Fruit fly (Drosophila melanogaster) whole organism, embryonic: ENCODE measurements around the gene RpS14a.
A peak's percentile ranks its signal among the peaks of the same experiment; 100 is the strongest.

Source experiments
- Bgb ChIP-seq: fragments of 200-800 bp; sonication (Bioruptor generic); IDR thresholded peaks from 2 replicates; pipeline ENCODE4 v1.3.6; 2022; ENCODE audit warnings: missing biosample characterization, missing genetic modification characterization; ENCODE audit not compliant: partially characterized antibody
- CG10565 ChIP-seq: fragments of 200-800 bp; sonication (Bioruptor generic); optimal IDR thresholded peaks from 3 replicates; lab custom pipeline; 2016; ENCODE audit warnings: missing biosample characterization, mild to moderate bottlenecking, missing genetic modification characterization
- CG11398 ChIP-seq: fragments of 200-800 bp; sonication (Bioruptor generic); optimal IDR thresholded peaks from 2 replicates; lab custom pipeline; 2016; ENCODE audit warnings: missing biosample characterization, missing genetic modification characterization
- CG12104 ChIP-seq: fragments of 200-800 bp; sonication (Bioruptor generic); optimal IDR thresholded peaks from 3 replicates; lab custom pipeline; 2016; ENCODE audit warnings: missing biosample characterization, missing genetic modification characterization
- CG13287 ChIP-seq: fragments of 200-800 bp; sonication (Bioruptor generic); IDR thresholded peaks from 2 replicates; pipeline ENCODE4 v1.3.6; 2022; ENCODE audit warnings: missing biosample characterization, missing genetic modification characterization; ENCODE audit not compliant: partially characterized antibody
- CG13296 ChIP-seq: fragments of 200-800 bp; sonication (Bioruptor generic); optimal IDR thresholded peaks from 3 replicates; lab custom pipeline; 2018; ENCODE audit warnings: missing biosample characterization, mild to moderate bottlenecking, missing genetic modification characterization
- CG14050 ChIP-seq: fragments of 200-800 bp; sonication (Bioruptor generic); IDR thresholded peaks from 3 replicates; pipeline ENCODE4 v1.3.6; 2022; ENCODE audit warnings: missing biosample characterization, missing genetic modification characterization
- CG1529 ChIP-seq: fragments of 200-800 bp; sonication (Bioruptor generic); optimal IDR thresholded peaks from 3 replicates; lab custom pipeline; 2018; ENCODE audit warnings: missing biosample characterization, missing genetic modification characterization
- CG15696 ChIP-seq: fragments of 200-800 bp; sonication (Bioruptor generic); optimal IDR thresholded peaks from 2 replicates; lab custom pipeline; 2019; ENCODE audit warnings: missing biosample characterization, mild to moderate bottlenecking, missing genetic modification characterization, moderate library complexity
- CG17802 ChIP-seq: fragments of 200-800 bp; sonication (Bioruptor generic); optimal IDR thresholded peaks from 2 replicates; lab custom pipeline; 2018; ENCODE audit warnings: missing biosample characterization, mild to moderate bottlenecking, missing genetic modification characterization, moderate library complexity
- CG17829 ChIP-seq: fragments of 200-800 bp; optimal IDR thresholded peaks from 2 replicates; lab custom pipeline; 2019; ENCODE audit warnings: missing biosample characterization, mild to moderate bottlenecking, missing genetic modification characterization, moderate library complexity
- CG18619 ChIP-seq: fragments of 200-800 bp; sonication (Bioruptor generic); optimal IDR thresholded peaks from 3 replicates; lab custom pipeline; 2017; ENCODE audit warnings: missing biosample characterization, mild to moderate bottlenecking, missing genetic modification characterization
- CG30403 ChIP-seq: fragments of 200-800 bp; sonication (Bioruptor generic); optimal IDR thresholded peaks from 3 replicates; lab custom pipeline; 2016; ENCODE audit warnings: missing biosample characterization, missing genetic modification characterization
- CG32532 ChIP-seq: fragments of 200-800 bp; sonication (Bioruptor generic); IDR thresholded peaks from 2 replicates; pipeline ENCODE4 v1.3.6; 2022; ENCODE audit warnings: missing biosample characterization, missing genetic modification characterization
- CG33557 ChIP-seq: fragments of 200-800 bp; sonication (Bioruptor generic); optimal IDR thresholded peaks from 2 replicates; lab custom pipeline; 2019; ENCODE audit warnings: missing biosample characterization, mild to moderate bottlenecking, missing genetic modification characterization, moderate library complexity
- CG34422 ChIP-seq: fragments of 200-800 bp; sonication (Bioruptor generic); IDR thresholded peaks from 3 replicates; pipeline ENCODE4 v1.3.6; 2022; ENCODE audit warnings: missing biosample characterization, missing genetic modification characterization
- CG6683 ChIP-seq: fragments of 200-800 bp; sonication (Bioruptor generic); optimal IDR thresholded peaks from 2 replicates; lab custom pipeline; 2017; ENCODE audit warnings: missing biosample characterization, mild to moderate bottlenecking, missing genetic modification characterization, missing genetic modification reagents
- CG6765 ChIP-seq: fragments of 200-800 bp; sonication (Bioruptor generic); optimal IDR thresholded peaks from 3 replicates; lab custom pipeline; 2017; ENCODE audit warnings: missing biosample characterization, mild to moderate bottlenecking, missing genetic modification characterization
- CG8944 ChIP-seq: fragments of 200-800 bp; sonication (Bioruptor generic); optimal IDR thresholded peaks from 3 replicates; lab custom pipeline; 2016; ENCODE audit warnings: missing biosample characterization, missing genetic modification characterization
- Fer1 ChIP-seq: fragments of 200-800 bp; sonication (Bioruptor generic); optimal IDR thresholded peaks from 2 replicates; lab custom pipeline; 2017; ENCODE audit warnings: missing biosample characterization, mild to moderate bottlenecking, missing genetic modification characterization
- GATAe ChIP-seq: fragments of 200-800 bp; sonication (Bioruptor generic); conservative IDR thresholded peaks from 2 replicates; pipeline ENCODE4 v1.3.6; 2022; ENCODE audit warnings: missing biosample characterization, missing genetic modification characterization
- H2.0 ChIP-seq: fragments of 200-800 bp; sonication (Bioruptor generic); IDR thresholded peaks from 2 replicates; pipeline ENCODE4 v1.3.6; 2022; ENCODE audit warnings: missing biosample characterization, missing genetic modification characterization
- Hand ChIP-seq: fragments of 200-800 bp; sonication (Bioruptor generic); optimal IDR thresholded peaks from 2 replicates; lab custom pipeline; 2017; ENCODE audit warnings: mild to moderate bottlenecking, missing biosample characterization, missing genetic modification reagents, missing genetic modification characterization
- Lim3 ChIP-seq: fragments of 200-800 bp; sonication (Bioruptor generic); IDR thresholded peaks from 2 replicates; pipeline ENCODE4 v1.3.6; 2022; ENCODE audit warnings: missing biosample characterization, missing genetic modification characterization
- MESR4 ChIP-seq: fragments of 200-800 bp; sonication (Bioruptor generic); optimal IDR thresholded peaks from 2 replicates; lab custom pipeline; 2018; ENCODE audit warnings: missing biosample characterization, mild to moderate bottlenecking, missing genetic modification characterization, moderate library complexity
- Med ChIP-seq: fragments of 200-800 bp; sonication (Bioruptor generic); peaks from one replicate; lab custom pipeline; 2016; ENCODE audit warnings: missing biosample characterization, missing genetic modification characterization, mild to moderate bottlenecking, inconsistent platforms, moderate library complexity
- NK7.1 ChIP-seq: fragments of 200-800 bp; sonication (Bioruptor generic); optimal IDR thresholded peaks from 3 replicates; lab custom pipeline; 2016; ENCODE audit warnings: missing biosample characterization, missing genetic modification characterization
- Nf-YB ChIP-seq: fragments of 200-800 bp; sonication (Bioruptor generic); optimal IDR thresholded peaks from 3 replicates; lab custom pipeline; 2019; ENCODE audit warnings: missing biosample characterization, mild to moderate bottlenecking, missing genetic modification characterization, moderate library complexity
- NfI ChIP-seq: fragments of 200-800 bp; sonication (Bioruptor generic); optimal IDR thresholded peaks from 3 replicates; lab custom pipeline; 2018; ENCODE audit warnings: missing biosample characterization, mild to moderate bottlenecking, missing genetic modification characterization, moderate library complexity
- Opbp ChIP-seq: fragments of 200-800 bp; sonication (Bioruptor generic); IDR thresholded peaks from 3 replicates; pipeline ENCODE4 v1.3.6; 2022; ENCODE audit warnings: missing biosample characterization, missing genetic modification characterization; ENCODE audit not compliant: partially characterized antibody
- Pdp1 ChIP-seq, 2 experiments: fragments of 200-800 bp; sonication (Bioruptor generic); optimal IDR thresholded peaks; 3 replicates each; lab custom pipeline; 2016; ENCODE audit warnings: missing biosample characterization in 2 of 2, missing genetic modification characterization in 2 of 2, mild to moderate bottlenecking in 1 of 2, moderate library complexity in 1 of 2
- Rfx ChIP-seq: fragments of 200-800 bp; sonication (Bioruptor generic); IDR thresholded peaks from 2 replicates; pipeline ENCODE4 v1.3.6; 2022; ENCODE audit warnings: missing biosample characterization, missing genetic modification characterization
- Side ChIP-seq: fragments of 200-800 bp; sonication (Bioruptor generic); optimal IDR thresholded peaks from 2 replicates; lab custom pipeline; 2016; ENCODE audit warnings: missing biosample characterization, missing genetic modification characterization
- Sox100B ChIP-seq: fragments of 200-800 bp; sonication (Bioruptor generic); optimal IDR thresholded peaks from 3 replicates; lab custom pipeline; 2018; ENCODE audit warnings: missing biosample characterization, mild to moderate bottlenecking, missing genetic modification characterization
- cas ChIP-seq: fragments of 200-800 bp; sonication (Bioruptor generic); IDR thresholded peaks from 2 replicates; pipeline ENCODE4 v1.3.6; 2022; ENCODE audit warnings: missing biosample characterization, missing genetic modification characterization
- dati ChIP-seq: fragments of 200-800 bp; sonication (Bioruptor generic); IDR thresholded peaks from 2 replicates; pipeline ENCODE4 v1.3.6; 2022; ENCODE audit warnings: missing biosample characterization, missing genetic modification characterization
- dm ChIP-seq: fragments of 200-800 bp; sonication (Bioruptor generic); optimal IDR thresholded peaks from 3 replicates; lab custom pipeline; 2016; ENCODE audit warnings: missing biosample characterization, missing genetic modification characterization
- exex ChIP-seq: fragments of 200-800 bp; sonication (Bioruptor generic); optimal IDR thresholded peaks from 4 replicates; lab custom pipeline; 2018; ENCODE audit warnings: missing biosample characterization, mild to moderate bottlenecking, missing genetic modification characterization, moderate library complexity
- fd96Cb ChIP-seq: fragments of 200-800 bp; sonication (Bioruptor generic); optimal IDR thresholded peaks from 2 replicates; lab custom pipeline; 2018; ENCODE audit warnings: missing biosample characterization, mild to moderate bottlenecking, missing genetic modification characterization, moderate library complexity
- gt ChIP-seq: fragments of 200-800 bp; sonication (Bioruptor generic); IDR thresholded peaks from 2 replicates; pipeline ENCODE4 v1.3.6; 2022; ENCODE audit warnings: missing biosample characterization, missing genetic modification characterization
- ham ChIP-seq: fragments of 200-800 bp; sonication (Bioruptor generic); IDR thresholded peaks from 2 replicates; pipeline ENCODE4 v1.3.6; 2022; ENCODE audit warnings: missing biosample characterization, missing genetic modification characterization
- hbn ChIP-seq: fragments of 200-800 bp; sonication (Bioruptor generic); IDR thresholded peaks from 2 replicates; pipeline ENCODE4 v1.3.6; 2022; ENCODE audit warnings: missing biosample characterization, missing genetic modification characterization; ENCODE audit not compliant: partially characterized antibody
- klu ChIP-seq: fragments of 200-800 bp; sonication (Bioruptor generic); IDR thresholded peaks from 2 replicates; pipeline ENCODE4 v1.3.6; 2022; ENCODE audit warnings: missing biosample characterization, missing genetic modification characterization
- peb ChIP-seq: fragments of 200-800 bp; sonication (Bioruptor generic); IDR thresholded peaks from 2 replicates; pipeline ENCODE4 v1.3.6; 2022; ENCODE audit warnings: missing biosample characterization, missing genetic modification characterization
- pros ChIP-seq: fragments of 200-800 bp; sonication (Bioruptor generic); optimal IDR thresholded peaks from 3 replicates; lab custom pipeline; 2019; ENCODE audit warnings: missing biosample characterization, mild to moderate bottlenecking, missing genetic modification characterization, moderate library complexity
- schlank ChIP-seq: fragments of 200-800 bp; sonication (Bioruptor generic); optimal IDR thresholded peaks from 2 replicates; lab custom pipeline; 2018; ENCODE audit warnings: missing biosample characterization, mild to moderate bottlenecking, missing genetic modification characterization
- scrt ChIP-seq: fragments of 200-800 bp; sonication (Bioruptor generic); optimal IDR thresholded peaks from 2 replicates; lab custom pipeline; 2018; ENCODE audit warnings: missing biosample characterization, mild to moderate bottlenecking, missing genetic modification characterization, moderate library complexity
- slbo ChIP-seq: fragments of 200-800 bp; sonication (Bioruptor generic); IDR thresholded peaks from 2 replicates; pipeline ENCODE4 v1.3.6; 2022; ENCODE audit warnings: missing biosample characterization, missing genetic modification characterization
- slou ChIP-seq: fragments of 200-800 bp; sonication (Bioruptor generic); optimal IDR thresholded peaks from 3 replicates; lab custom pipeline; 2016; ENCODE audit warnings: missing biosample characterization, missing genetic modification characterization
- wor ChIP-seq: fragments of 200-800 bp; sonication (Bioruptor generic); IDR thresholded peaks from 2 replicates; pipeline ENCODE4 v1.3.6; 2022; ENCODE audit warnings: missing biosample characterization, missing genetic modification characterization
- yki ChIP-seq: fragments of >200 bp; optimal IDR thresholded peaks from 3 replicates; lab custom pipeline; 2018

The RpS14a gene

DNA sequence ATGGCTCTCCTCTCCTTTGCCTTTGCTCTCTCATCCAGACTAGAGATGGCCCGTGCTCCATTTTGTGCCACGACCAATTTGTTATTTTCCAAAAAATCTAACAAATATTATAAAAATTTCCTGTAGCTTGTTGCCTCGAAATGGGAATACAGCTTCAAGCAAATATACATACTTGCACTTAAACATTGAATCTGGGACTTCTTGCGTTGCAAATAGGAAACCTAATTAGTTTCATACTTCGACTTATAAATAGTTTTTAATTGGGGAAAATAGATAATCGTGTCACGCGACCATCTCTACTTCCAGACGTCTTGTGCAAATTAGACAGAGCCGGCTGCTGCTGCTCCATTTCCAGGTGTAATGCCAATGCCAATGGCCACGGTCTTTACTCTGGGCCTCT lies 36.9 kb downstream of the RpS14a start (continued):
- TF ChIP-seq Pdp1 (GFP tag; optimal IDR thresholded peaks at IDR 0.05; lab: Kevin White, UChicago) (peak; percentile 10 to 31), CG30403 (GFP tag; lab: Kevin White, UChicago) (peak; percentile 49), gt (no peak), CG11398 (GFP tag; lab: Kevin White, UChicago) (no peak), Nf-YB (GFP tag; lab: Kevin White, UChicago) (no peak), CG15696 (peak; percentile 62), CG6683 (GFP tag; lab: Kevin White, UChicago) (no peak), CG17829 (tag; lab: Kevin White, UChicago) (peak; percentile 36), Hand (GFP tag; lab: Kevin White, UChicago) (peak; percentile 32), klu (GFP tag; lab: Robert Waterston, UW) (no peak), H2.0 (GFP tag; lab: Robert Waterston, UW) (0 out of 2 replicates have a peak, but pooled peaks have one; percentile 5), exex (tag; lab: Kevin White, UChicago) (peak; percentile 11), CG17802 (no peak), slbo (peak; percentile 41; the same call in 1 of the 2 replicates), schlank (no peak), CG8944 (GFP tag; lab: Kevin White, UChicago) (peak; percentile 6), dm (GFP tag; lab: Kevin White, UChicago) (no peak), hbn (GFP tag; lab: Robert Waterston, UW) (peak; percentile 58), CG10565 (GFP tag; lab: Kevin White, UChicago) (no peak), Lim3 (GFP tag; lab: Robert Waterston, UW) (no peak), CG34422 (GFP tag; lab: Robert Waterston, UW) (0 out of 3 replicates have a peak, but pooled peaks have one; percentile 29), cas (GFP tag; lab: Robert Waterston, UW) (no peak), Rfx (GFP tag; lab: Robert Waterston, UW) (peak; percentile 54), MESR4 (GFP tag; lab: Kevin White, UChicago) (no peak), NfI (GFP tag; lab: Kevin White, UChicago) (peak; percentile 45), peb (GFP tag; lab: Robert Waterston, UW) (no peak), scrt (GFP tag; lab: Kevin White, UChicago) (peak; percentile 34), Bgb (peak; percentile 31; the same call in 1 of the 2 replicates), CG14050 (no peak; the same call in 2 of the 3 replicates), wor (GFP tag; lab: Robert Waterston, UW) (no peak), pros (GFP tag; lab: Kevin White, UChicago) (peak; percentile 20), GATAe (GFP tag; lab: Robert Waterston, UW) (no peak), CG12104 (GFP tag; lab: Kevin White, UChicago) (peak; percentile 27), CG13296 (GFP tag; lab: Kevin White, UChicago) (peak; percentile 47), Fer1 (peak; percentile 68), slou (no peak), fd96Cb (tag; lab: Kevin White, UChicago) (peak; percentile 47), ham (GFP tag; lab: Robert Waterston, UW) (no peak), CG6765 (GFP tag; lab: Kevin White, UChicago) (no peak), Side (GFP tag; lab: Kevin White, UChicago) (no peak), Med (peak; percentile 88), dati (GFP tag; lab: Robert Waterston, UW) (no peak), Sox100B (peak; percentile 49), Opbp (no peak), CG32532 (GFP tag; lab: Robert Waterston, UW) (peak; percentile 9; the same call in 1 of the 2 replicates), NK7.1 (no peak), CG33557 (GFP tag; lab: Kevin White, UChicago) (peak; percentile 7), CG1529 (GFP tag; lab: Kevin White, UChicago) (peak; percentile 28), yki (lab: Kevin White, UChicago) (no peak), CG18619 (GFP tag; lab: Kevin White, UChicago) (peak; percentile 44), CG13287 (GFP tag; lab: Robert Waterston, UW) (peak; percentile 70)
